Fruit fly (Drosophila melanogaster): ENCODE results near the gene CG32669.

CG32669 gene

dm6 chrX:10844807-10845206 is at the start of gene CG32669:
CG32669 (minus strand) TSS chrX:10845081.
- TF ChIP-seq fd96Ca (GFP tag; IDR thresholded peaks at IDR 0.05), result no peak

DNA sequence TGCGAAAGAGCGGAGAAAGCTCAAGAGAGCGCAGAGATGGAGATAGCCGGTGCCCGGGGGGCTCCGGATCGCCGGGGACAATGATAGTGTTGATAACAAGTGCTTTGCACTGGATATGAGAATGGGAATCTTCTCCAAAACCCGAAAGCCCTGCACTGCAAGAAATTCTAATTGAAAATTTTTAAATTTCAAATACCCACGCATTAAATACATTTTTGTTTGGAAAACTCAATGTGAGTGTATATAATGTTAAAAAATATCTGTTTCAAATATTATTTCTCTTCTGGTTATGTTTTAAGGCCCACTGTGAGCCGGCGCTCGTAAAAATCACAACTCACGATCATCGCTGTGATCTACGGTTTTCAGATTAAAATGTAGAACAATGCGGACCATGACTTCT is 48.3 kb upstream of the CG32669 start:
- peak; percentile 29 for TF ChIP-seq CG8159 (tag; optimal IDR thresholded peaks at IDR 0.05)
- TF ChIP-seq CG32121 (GFP tag; IDR thresholded peaks at IDR 0.05), result no peak
- peak; percentile 17 for TF ChIP-seq CG14655 (GFP tag; optimal IDR thresholded peaks at IDR 0.05)
- TF ChIP-seq CG4496 (GFP tag; IDR thresholded peaks at IDR 0.05), result no peak
- TF ChIP-seq CG10348 (GFP tag; IDR thresholded peaks at IDR 0.05), result no peak
- no peak for TF ChIP-seq CG9948 (tag; optimal IDR thresholded peaks at IDR 0.05)

- no peak for TF ChIP-seq fd96Ca (GFP tag; IDR thresholded peaks at IDR 0.05)
- no peak for TF ChIP-seq CG14655 (GFP tag; optimal IDR thresholded peaks at IDR 0.05)
- TF ChIP-seq Snoo (tag; optimal IDR thresholded peaks at IDR 0.05), result no peak
- no peak for TF ChIP-seq EcR (GFP tag; optimal IDR thresholded peaks at IDR 0.05)
- no peak for TF ChIP-seq Pif1A (GFP tag; optimal IDR thresholded peaks at IDR 0.05)
- TF ChIP-seq CG34367 (tag; optimal IDR thresholded peaks at IDR 0.05), result no peak
- TF ChIP-seq rn (GFP tag; IDR thresholded peaks at IDR 0.05), result no peak
- no peak for TF ChIP-seq gl (tag; optimal IDR thresholded peaks at IDR 0.05)
- TF ChIP-seq CG8159 (tag; optimal IDR thresholded peaks at IDR 0.05), result no peak
These were observed 46.3 kb upstream of the CG32669 start, which contains the start of gene Ork1 for dm6 chrX:10891150-10891549. Ork1 (minus strand) TSS chrX:10891250.

DNA sequence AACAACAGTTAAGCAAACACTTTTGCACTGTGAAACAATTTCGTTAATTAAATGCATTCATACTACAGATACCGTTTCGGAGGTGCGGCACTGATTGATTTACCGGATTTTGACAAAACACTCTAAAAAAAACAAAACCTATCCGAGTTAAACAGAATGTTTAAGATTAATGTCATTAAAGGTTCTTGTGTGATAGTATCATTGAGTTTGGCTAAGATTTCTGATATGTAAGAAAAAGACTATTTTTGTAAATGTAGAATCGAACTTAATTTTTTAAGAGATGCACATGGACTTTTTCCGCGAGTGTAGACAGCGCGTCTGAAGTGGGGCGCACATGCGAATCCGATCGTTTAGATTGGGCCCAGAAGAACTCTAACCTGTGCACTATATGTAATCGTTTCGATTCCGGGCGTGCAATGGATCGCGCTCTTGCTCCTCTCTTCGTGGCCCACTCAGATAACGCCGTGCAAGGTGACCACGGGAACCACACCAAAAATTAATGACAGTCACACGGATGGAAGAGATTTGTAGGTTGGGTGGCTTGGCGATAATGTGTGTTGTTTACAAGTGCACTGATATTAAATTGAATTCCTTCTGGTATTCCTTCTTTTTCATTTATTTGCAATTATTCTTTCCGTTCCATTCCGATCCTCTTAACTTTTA is 45.2 kb upstream of the CG32669 start:
- TF ChIP-seq CG4496 (GFP tag; IDR thresholded peaks at IDR 0.05), result no peak
- no peak for TF ChIP-seq rn (GFP tag; IDR thresholded peaks at IDR 0.05)
- TF ChIP-seq Pif1A (GFP tag; optimal IDR thresholded peaks at IDR 0.05), result no peak
- no peak for TF ChIP-seq CG12605 (GFP tag; IDR thresholded peaks at IDR 0.05)
- no peak for TF ChIP-seq CG14655 (GFP tag; optimal IDR thresholded peaks at IDR 0.05)
- TF ChIP-seq CG15710 (tag; optimal IDR thresholded peaks at IDR 0.05), result no peak
- TF ChIP-seq CG9948 (tag; optimal IDR thresholded peaks at IDR 0.05), result no peak
- TF ChIP-seq CG8301 (tag; optimal IDR thresholded peaks at IDR 0.05), result no peak
- no peak for TF ChIP-seq CG13204 (GFP tag; optimal IDR thresholded peaks at IDR 0.05)
- no peak for TF ChIP-seq Pif1B (GFP tag; optimal IDR thresholded peaks at IDR 0.05)
- no peak for TF ChIP-seq CG32121 (GFP tag; IDR thresholded peaks at IDR 0.05)
- TF ChIP-seq fd96Ca (GFP tag; IDR thresholded peaks at IDR 0.05), result no peak
- no peak for TF ChIP-seq CG34367 (tag; optimal IDR thresholded peaks at IDR 0.05)
- TF ChIP-seq gl (tag; optimal IDR thresholded peaks at IDR 0.05), result no peak

DNA sequence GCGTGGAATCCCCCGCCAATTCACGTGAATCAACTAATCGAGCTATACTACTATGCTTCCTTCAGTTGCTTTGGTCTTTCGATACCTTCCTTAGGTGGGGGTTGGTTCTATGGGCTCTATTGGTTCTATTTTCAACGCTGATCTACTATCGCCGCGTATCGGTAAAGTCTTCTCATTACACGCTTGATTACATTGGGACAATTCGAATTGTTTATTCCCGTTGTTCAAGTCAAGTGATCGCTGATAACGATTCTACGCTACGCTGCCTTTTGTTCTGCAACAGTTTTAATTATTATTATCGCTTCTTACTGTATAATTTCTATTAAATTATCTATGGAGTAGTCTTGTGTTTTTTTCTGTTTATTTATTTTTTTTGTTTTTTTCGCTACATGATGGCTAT is 42.8 kb upstream of the CG32669 start:
- TF ChIP-seq rn (GFP tag; IDR thresholded peaks at IDR 0.05) (no peak), fd96Ca (GFP tag; IDR thresholded peaks at IDR 0.05) (no peak), CG34367 (tag; optimal IDR thresholded peaks at IDR 0.05) (no peak), gl (tag; optimal IDR thresholded peaks at IDR 0.05) (no peak), CG13204 (GFP tag; optimal IDR thresholded peaks at IDR 0.05) (no peak), CG15710 (tag; optimal IDR thresholded peaks at IDR 0.05) (no peak), Pif1A (GFP tag; optimal IDR thresholded peaks at IDR 0.05) (no peak), CG8301 (tag; optimal IDR thresholded peaks at IDR 0.05) (no peak), CG10348 (GFP tag; IDR thresholded peaks at IDR 0.05) (no peak), Snoo (tag; optimal IDR thresholded peaks at IDR 0.05) (no peak), D1 (tag; optimal IDR thresholded peaks at IDR 0.05) (no peak), CG12605 (GFP tag; IDR thresholded peaks at IDR 0.05) (no peak), EcR (GFP tag; optimal IDR thresholded peaks at IDR 0.05) (no peak), CG4496 (GFP tag; IDR thresholded peaks at IDR 0.05) (no peak), CG9948 (tag; optimal IDR thresholded peaks at IDR 0.05) (no peak), CG17806 (tag; optimal IDR thresholded peaks at IDR 0.05) (no peak), CG14655 (GFP tag; optimal IDR thresholded peaks at IDR 0.05) (no peak), CG8159 (tag; optimal IDR thresholded peaks at IDR 0.05) (no peak)

DNA sequence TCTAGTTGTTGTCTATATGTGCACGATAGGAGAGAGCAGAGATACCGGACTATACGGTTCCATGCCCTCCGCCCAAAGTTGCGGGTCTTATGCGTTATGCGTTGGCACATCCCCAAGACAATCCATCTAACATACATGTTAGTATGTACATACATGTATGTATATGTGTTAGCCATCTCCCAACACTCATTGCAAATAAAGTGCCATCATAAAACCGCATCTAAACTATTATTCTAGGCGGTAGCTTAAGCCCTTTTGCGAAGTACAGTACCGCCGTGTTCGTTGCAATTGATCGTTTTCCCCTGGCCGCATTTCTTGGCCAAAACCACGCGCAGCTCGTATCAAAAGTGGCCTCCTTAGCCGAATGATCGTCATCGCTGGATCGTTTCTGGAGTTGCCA is 41.5 kb upstream of the CG32669 start:
- TF ChIP-seq CG14655 (GFP tag; optimal IDR thresholded peaks at IDR 0.05), result no peak
- no peak for TF ChIP-seq fd96Ca (GFP tag; IDR thresholded peaks at IDR 0.05)
- TF ChIP-seq gl (tag; optimal IDR thresholded peaks at IDR 0.05), result no peak
- no peak for TF ChIP-seq CG12605 (GFP tag; IDR thresholded peaks at IDR 0.05)

- no peak for TF ChIP-seq CG17806 (tag; optimal IDR thresholded peaks at IDR 0.05)
- no peak for TF ChIP-seq CG34367 (tag; optimal IDR thresholded peaks at IDR 0.05)
- TF ChIP-seq CG9948 (tag; optimal IDR thresholded peaks at IDR 0.05), result no peak
- no peak for TF ChIP-seq CG14655 (GFP tag; optimal IDR thresholded peaks at IDR 0.05)
- no peak for TF ChIP-seq D1 (tag; optimal IDR thresholded peaks at IDR 0.05)
- no peak for TF ChIP-seq CG15710 (tag; optimal IDR thresholded peaks at IDR 0.05)
- TF ChIP-seq CG8301 (tag; optimal IDR thresholded peaks at IDR 0.05), result no peak
- no peak for TF ChIP-seq CG8159 (tag; optimal IDR thresholded peaks at IDR 0.05)
- TF ChIP-seq CG12605 (GFP tag; IDR thresholded peaks at IDR 0.05), result no peak
- no peak for TF ChIP-seq Ets98B (GFP tag; IDR thresholded peaks at IDR 0.05)
These were observed 38.9 kb upstream of the CG32669 start for dm6 chrX:10883740-10884139.
